Fruit fly (Drosophila melanogaster) whole organism, prepupa: Measurements from ENCODE around the gene CG12480.

Experiments used
- Blimp-1 ChIP-seq: fragments of 200-800 bp; sonication (Bioruptor generic); optimal IDR thresholded peaks from 3 replicates; lab custom pipeline; 2017; ENCODE audit warnings: missing biosample characterization, missing genetic modification characterization, mild to moderate bottlenecking, moderate library complexity, missing genetic modification reagents
- CG10631 ChIP-seq: fragments of 200-800 bp; sonication (Bioruptor generic); optimal IDR thresholded peaks from 2 replicates; lab custom pipeline; 2016; ENCODE audit warnings: missing biosample characterization, missing genetic modification characterization
- CG11294 ChIP-seq: fragments of 200-800 bp; sonication (Bioruptor generic); IDR thresholded peaks from 2 replicates; pipeline ENCODE4 v1.3.6; 2022; ENCODE audit warnings: missing biosample characterization, missing genetic modification characterization
- CG11762 ChIP-seq: fragments of 200-800 bp; sonication (Bioruptor generic); optimal IDR thresholded peaks from 3 replicates; lab custom pipeline; 2016; ENCODE audit warnings: missing biosample characterization, missing genetic modification characterization; ENCODE audit not compliant: insufficient read depth
- CG15336 ChIP-seq: fragments of 200-800 bp; sonication (Bioruptor generic); IDR thresholded peaks from 2 replicates; pipeline ENCODE4 v1.3.6; 2022; ENCODE audit warnings: missing biosample characterization, missing genetic modification characterization
- CG1621 ChIP-seq: fragments of 200-800 bp; sonication (Bioruptor generic); optimal IDR thresholded peaks from 3 replicates; lab custom pipeline; 2018; ENCODE audit warnings: missing biosample characterization, mild to moderate bottlenecking, missing genetic modification characterization
- CG16779 ChIP-seq: fragments of 200-800 bp; sonication (Bioruptor generic); optimal IDR thresholded peaks from 3 replicates; lab custom pipeline; 2017; ENCODE audit warnings: missing biosample characterization, mild to moderate bottlenecking, missing genetic modification characterization
- CG31627 ChIP-seq: fragments of 200-800 bp; sonication (Bioruptor generic); optimal IDR thresholded peaks from 3 replicates; lab custom pipeline; 2016; ENCODE audit warnings: missing biosample characterization, missing genetic modification characterization
- CG32006 ChIP-seq: fragments of 200-800 bp; sonication (Bioruptor generic); optimal IDR thresholded peaks from 3 replicates; lab custom pipeline; 2017; ENCODE audit warnings: missing biosample characterization, mild to moderate bottlenecking, missing genetic modification characterization
- CG6276 ChIP-seq: fragments of 200-800 bp; sonication (Bioruptor generic); optimal IDR thresholded peaks from 2 replicates; lab custom pipeline; 2017; ENCODE audit warnings: missing biosample characterization, mild to moderate bottlenecking, missing genetic modification characterization
- CG6792 ChIP-seq: fragments of 200-800 bp; sonication (Bioruptor generic); optimal IDR thresholded peaks from 3 replicates; lab custom pipeline; 2016; ENCODE audit warnings: missing biosample characterization, missing genetic modification characterization
- CG6808 ChIP-seq: fragments of 200-800 bp; sonication (Bioruptor generic); optimal IDR thresholded peaks from 3 replicates; lab custom pipeline; 2017; ENCODE audit warnings: missing biosample characterization, missing genetic modification characterization, mild to moderate bottlenecking, moderate library complexity, missing genetic modification reagents
- CG6854 ChIP-seq: fragments of 200-800 bp; sonication (Bioruptor generic); optimal IDR thresholded peaks from 2 replicates; lab custom pipeline; 2017; ENCODE audit warnings: missing biosample characterization, mild to moderate bottlenecking, missing genetic modification characterization
- CG7368 ChIP-seq: fragments of 200-800 bp; sonication (Bioruptor generic); optimal IDR thresholded peaks from 3 replicates; lab custom pipeline; 2016; ENCODE audit warnings: missing biosample characterization, missing genetic modification characterization
- CG8119 ChIP-seq: fragments of 200-800 bp; sonication (Bioruptor generic); IDR thresholded peaks from 3 replicates; pipeline ENCODE4 v1.3.6; 2022; ENCODE audit warnings: missing biosample characterization, missing genetic modification characterization
- CG8319 ChIP-seq: fragments of 200-800 bp; sonication (Bioruptor generic); optimal IDR thresholded peaks from 3 replicates; lab custom pipeline; 2016; ENCODE audit warnings: missing biosample characterization, missing genetic modification characterization
- CG8632 ChIP-seq: fragments of 200-800 bp; sonication (Bioruptor generic); optimal IDR thresholded peaks from 3 replicates; lab custom pipeline; 2016; ENCODE audit warnings: missing biosample characterization, missing genetic modification characterization
- Eip78C ChIP-seq: fragments of 200-800 bp; sonication (Bioruptor generic); peaks from one replicate; lab custom pipeline; 2016; ENCODE audit warnings: missing biosample characterization, missing genetic modification characterization
- Ets21C ChIP-seq: fragments of 200-800 bp; sonication (Bioruptor generic); optimal IDR thresholded peaks from 3 replicates; lab custom pipeline; 2016; ENCODE audit warnings: missing biosample characterization, missing genetic modification characterization
- Ets96B ChIP-seq: fragments of 200-800 bp; optimal IDR thresholded peaks from 2 replicates; lab custom pipeline; 2019; ENCODE audit warnings: missing biosample characterization, mild to moderate bottlenecking, missing genetic modification characterization, moderate library complexity
- Gug ChIP-seq: fragments of 200-800 bp; sonication (Bioruptor generic); IDR thresholded peaks from 2 replicates; pipeline ENCODE4 v1.3.6; 2022; ENCODE audit warnings: missing biosample characterization, missing genetic modification characterization
- Hr39 ChIP-seq: fragments of 200-800 bp; sonication (Bioruptor generic); optimal IDR thresholded peaks from 2 replicates; lab custom pipeline; 2016; ENCODE audit warnings: missing biosample characterization, missing genetic modification characterization
- Hr4 ChIP-seq: fragments of 200-800 bp; sonication (Bioruptor generic); optimal IDR thresholded peaks from 3 replicates; lab custom pipeline; 2016; ENCODE audit warnings: missing biosample characterization, missing genetic modification characterization
- Lpt ChIP-seq: fragments of 200-800 bp; sonication (Bioruptor generic); optimal IDR thresholded peaks from 3 replicates; lab custom pipeline; 2016; ENCODE audit warnings: missing biosample characterization, missing genetic modification characterization
- Sox102F ChIP-seq: fragments of 200-800 bp; sonication (Bioruptor generic); optimal IDR thresholded peaks from 2 replicates; lab custom pipeline; 2016; ENCODE audit warnings: missing biosample characterization, mild to moderate bottlenecking, missing genetic modification characterization
- achi ChIP-seq: fragments of 200-800 bp; sonication (Bioruptor generic); optimal IDR thresholded peaks from 3 replicates; lab custom pipeline; 2016; ENCODE audit warnings: missing biosample characterization, missing genetic modification characterization
- cyc ChIP-seq: fragments of 200-800 bp; sonication (Bioruptor generic); optimal IDR thresholded peaks from 3 replicates; lab custom pipeline; 2016; ENCODE audit warnings: missing biosample characterization, missing genetic modification characterization
- dac ChIP-seq: fragments of 200-800 bp; sonication (Bioruptor generic); optimal IDR thresholded peaks from 2 replicates; lab custom pipeline; 2017; ENCODE audit warnings: missing biosample characterization, mild to moderate bottlenecking, missing genetic modification characterization
- eg ChIP-seq: fragments of 200-800 bp; sonication (Bioruptor generic); IDR thresholded peaks from 3 replicates; pipeline ENCODE4 v1.3.6; 2022; ENCODE audit warnings: missing biosample characterization, missing genetic modification characterization
- esn ChIP-seq: fragments of 200-800 bp; sonication (Bioruptor generic); optimal IDR thresholded peaks from 2 replicates; lab custom pipeline; 2016; ENCODE audit warnings: missing biosample characterization, mild to moderate bottlenecking, missing genetic modification characterization, moderate library complexity
- fkh ChIP-seq: fragments of 200-800 bp; sonication (Bioruptor generic); optimal IDR thresholded peaks from 3 replicates; lab custom pipeline; 2017; ENCODE audit warnings: missing biosample characterization, mild to moderate bottlenecking, missing genetic modification characterization, moderate library complexity
- net ChIP-seq: fragments of 200-800 bp; sonication (Bioruptor generic); optimal IDR thresholded peaks from 3 replicates; lab custom pipeline; 2016; ENCODE audit warnings: missing biosample characterization, missing genetic modification characterization
- salr ChIP-seq, 2 experiments: fragments of 200-800 bp; sonication (Bioruptor generic); optimal IDR thresholded peaks; 3 replicates each; lab custom pipeline; 2016 to 2018; ENCODE audit warnings: missing biosample characterization in 2 of 2, missing genetic modification characterization in 2 of 2, mild to moderate bottlenecking in 1 of 2
- ss ChIP-seq, 2 experiments: fragments of 200-800 bp; sonication (Bioruptor generic); optimal IDR thresholded peaks; 2 replicates in 1 of 2; 3 replicates in 1 of 2; lab custom pipeline; 2017 to 2018; ENCODE audit warnings: mild to moderate bottlenecking in 2 of 2, missing biosample characterization in 2 of 2, missing genetic modification characterization in 2 of 2, moderate library complexity in 1 of 2
- vri ChIP-seq: fragments of 200-800 bp; sonication (Bioruptor generic); optimal IDR thresholded peaks from 3 replicates; lab custom pipeline; 2016; ENCODE audit warnings: missing biosample characterization, mild to moderate bottlenecking, missing genetic modification characterization

The CG12480 gene

dm6 chrX:14193013-14193412 is 23.6 kb downstream of the CG12480 start, which contains the start of gene yl:
yl (plus strand) TSS chrX:14193214.
- no peak for TF ChIP-seq Blimp-1 (GFP tag; lab: Kevin White, UChicago)
- TF ChIP-seq CG11762 (GFP tag; lab: Kevin White, UChicago): no peak
- TF ChIP-seq salr (GFP tag; optimal IDR thresholded peaks at IDR 0.05; lab: Kevin White, UChicago): no peak
- TF ChIP-seq esn (GFP tag; lab: Kevin White, UChicago): no peak
- no peak for TF ChIP-seq Ets96B (tag; lab: Kevin White, UChicago)
- TF ChIP-seq CG8319 (GFP tag; lab: Kevin White, UChicago): no peak
- no peak for TF ChIP-seq achi (GFP tag; lab: Kevin White, UChicago)
- no peak for TF ChIP-seq CG6276 (GFP tag; lab: Kevin White, UChicago)
- no peak for TF ChIP-seq dac (GFP tag; lab: Kevin White, UChicago)
- TF ChIP-seq CG6854: no peak

dm6 chrX:14199967-14200531 is 30.7 kb downstream of the CG12480 start, which contains the start of gene CG11590:
CG11590 (plus strand) TSS chrX:14200178.
- TF ChIP-seq CG1621 (tag; lab: Kevin White, UChicago) (no peak), salr (GFP tag; optimal IDR thresholded peaks at IDR 0.05; lab: Kevin White, UChicago) (no peak), Ets96B (tag; lab: Kevin White, UChicago) (no peak), CG6808 (GFP tag; lab: Kevin White, UChicago) (no peak), dac (GFP tag; lab: Kevin White, UChicago) (no peak), cyc (GFP tag; lab: Kevin White, UChicago) (no peak), Sox102F (GFP tag; lab: Kevin White, UChicago) (no peak), ss (GFP tag; optimal IDR thresholded peaks at IDR 0.05; lab: Kevin White, UChicago) (peak in 1 of 2 experiments; percentile 40), Hr4 (GFP tag; lab: Kevin White, UChicago) (no peak), Hr39 (GFP tag; lab: Kevin White, UChicago) (no peak), eg (GFP tag; lab: Robert Waterston, UW) (peak; percentile 7; the same call in 1 of the 3 replicates), CG10631 (GFP tag; lab: Kevin White, UChicago) (no peak), CG32006 (GFP tag; lab: Kevin White, UChicago) (no peak), CG6792 (GFP tag; lab: Kevin White, UChicago) (no peak), CG15336 (GFP tag; lab: Robert Waterston, UW) (peak; percentile 24; the same call in 1 of the 2 replicates), CG8119 (GFP tag; lab: Robert Waterston, UW) (peak; percentile 29; the same call in 1 of the 3 replicates), esn (GFP tag; lab: Kevin White, UChicago) (no peak), Ets21C (GFP tag; lab: Kevin White, UChicago) (no peak), CG11762 (GFP tag; lab: Kevin White, UChicago) (no peak), CG16779 (tag; lab: Kevin White, UChicago) (no peak), Gug (GFP tag; lab: Robert Waterston, UW) (no peak), net (GFP tag; lab: Kevin White, UChicago) (no peak), Eip78C (GFP tag; lab: Kevin White, UChicago) (peak; percentile 11), CG31627 (GFP tag; lab: Kevin White, UChicago) (no peak), Lpt (no peak), CG11294 (GFP tag; lab: Robert Waterston, UW) (no peak), fkh (GFP tag; lab: Kevin White, UChicago) (no peak), CG8632 (no peak), vri (GFP tag; lab: Kevin White, UChicago) (no peak), CG7368 (no peak), Blimp-1 (GFP tag; lab: Kevin White, UChicago) (no peak)

dm6 chrX:14201178-14201577 is 31.8 kb downstream of the CG12480 start, which contains the start of gene Prp16:
Prp16 (plus strand) TSS chrX:14201362.
- TF ChIP-seq Gug (GFP tag; lab: Robert Waterston, UW): no peak
